Worm (Caenorhabditis elegans) whole organism, early embryonic: ENCODE results near the gene mig-39.

Experiments
- ama-1 ChIP-seq: fragments of 150-350 bp; optimal IDR thresholded peaks from 2 replicates; lab custom pipeline; 2014
- ceh-36 ChIP-seq: sonication (generic microtip); optimal IDR thresholded peaks from 2 replicates; lab custom pipeline; 2016; ENCODE audit warnings: missing genetic modification characterization, inconsistent platforms, missing compliant biosample characterization
- hmg-4 ChIP-seq: fragments of 200-800 bp; sonication (Bioruptor generic); optimal IDR thresholded peaks from 2 replicates; lab custom pipeline; 2018; ENCODE audit warnings: mild to moderate bottlenecking, missing genetic modification characterization, missing compliant biosample characterization

DNA sequence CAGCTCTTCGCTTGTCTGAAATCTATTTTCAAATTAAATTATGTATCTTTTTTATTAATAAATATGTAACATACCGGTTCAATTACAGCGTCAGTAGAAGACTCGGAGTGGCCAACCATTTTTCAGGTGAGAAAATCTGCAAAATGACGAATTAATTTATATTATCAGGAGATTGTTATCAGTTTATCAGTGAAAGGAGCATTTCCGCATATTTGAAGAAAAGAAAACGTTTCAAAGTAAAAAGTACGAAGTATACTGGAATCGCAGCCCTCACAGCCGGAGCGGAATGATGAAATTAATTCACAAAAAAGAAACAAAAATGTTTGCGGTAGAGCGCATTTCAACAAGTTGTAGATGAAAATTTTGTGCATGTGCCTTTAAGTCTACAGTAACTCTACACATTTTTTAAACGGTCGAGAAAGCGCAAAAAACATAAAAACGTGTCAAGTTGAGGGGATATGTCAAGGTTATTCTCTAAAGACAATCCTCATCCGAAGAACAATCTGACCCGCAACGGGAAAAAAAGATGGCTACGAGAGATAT is 12.6 kb downstream of the mig-39 start:
- TF ChIP-seq ama-1 (lab: Kevin White, UChicago), result no peak
- TF ChIP-seq ceh-36 (tag; lab: Kevin White, UChicago), result no peak
- TF ChIP-seq hmg-4, result no peak
